Worm (Caenorhabditis elegans): ENCODE measurements around the gene ZK105.1.
"Not testable (repeated sequence)": the region's sequence is repeated elsewhere in the genome, so short reads cannot be mapped to it uniquely, and the experiment has no call there.

Gene ZK105.1

DNA sequence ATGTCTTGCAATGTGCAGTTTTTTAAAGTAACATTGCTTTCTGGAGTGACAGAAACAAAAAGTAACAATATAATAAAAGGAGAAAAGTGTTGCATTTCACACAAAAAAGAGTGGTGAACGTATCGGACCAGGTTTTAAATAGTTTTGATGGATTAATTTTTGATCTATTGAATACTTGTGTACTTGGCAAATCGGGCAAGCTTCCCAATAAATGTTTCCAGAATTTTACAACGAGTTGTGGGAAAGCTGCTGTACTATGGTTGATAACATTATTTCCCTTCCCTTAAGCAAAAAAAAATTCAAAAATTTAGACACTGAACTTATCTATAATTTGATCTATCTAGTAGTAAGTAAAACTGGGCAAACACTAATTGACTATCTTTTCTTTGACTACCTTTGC is 20.4 kb upstream of the ZK105.1 start, which contains the start of gene C12D5.10:
C12D5.10 (minus strand) TSS at position 101 of the 400 bp plus-strand sequence.
- TF ChIP-seq sea-2 (GFP tag; IDR thresholded peaks at IDR 0.05) (no peak), snpc-1.3 (tag; optimal IDR thresholded peaks at IDR 0.05; ENCODE audit: insufficient read depth) (no peak), sdz-38 (tag; optimal IDR thresholded peaks at IDR 0.05) (no peak), F49E8.2 (tag; optimal IDR thresholded peaks at IDR 0.05; ENCODE audit: insufficient read depth) (no peak), unc-62 (GFP tag; optimal IDR thresholded peaks at IDR 0.05) (no peak), nfya-1 (tag; optimal IDR thresholded peaks at IDR 0.05; ENCODE audit: borderline replicate concordance, insufficient read depth) (no peak), nhr-120 (GFP tag; IDR thresholded peaks at IDR 0.05) (no peak), gei-17 (GFP tag; optimal IDR thresholded peaks at IDR 0.05) (no peak), ztf-26 (tag; optimal IDR thresholded peaks at IDR 0.05) (no peak), Y95B8A.8 (GFP tag; IDR thresholded peaks at IDR 0.05) (no peak), nfyb-1 (GFP tag; IDR thresholded peaks at IDR 0.05) (no peak), K12H6.12 (tag; optimal IDR thresholded peaks at IDR 0.05) (no peak), lir-1 (GFP tag; conservative IDR thresholded peaks at IDR 0.05) (no peak)

ce11 chrV:7696842-7697241 is 16.9 kb upstream of the ZK105.1 start, which contains the start of gene ZK105.3:
TSS of gene ZK105.3 (plus strand) at chrV:7697142.
- TF ChIP-seq ztf-3 (GFP tag; optimal IDR thresholded peaks at IDR 0.05) (no peak), F52B5.7 (tag; optimal IDR thresholded peaks at IDR 0.05) (no peak), rec-8 (tag; optimal IDR thresholded peaks at IDR 0.05) (no peak), nhr-179 (tag; optimal IDR thresholded peaks at IDR 0.05) (no peak), ztf-25 (GFP tag; IDR thresholded peaks at IDR 0.05) (no peak), akir-1 (GFP tag; optimal IDR thresholded peaks at IDR 0.05) (no peak), ceh-40 (GFP tag; IDR thresholded peaks at IDR 0.05) (no peak), B0336.3 (GFP tag; IDR thresholded peaks at IDR 0.05) (no peak), hlh-12 (tag; optimal IDR thresholded peaks at IDR 0.05) (no peak), attf-6 (GFP tag; IDR thresholded peaks at IDR 0.05) (no peak), lag-1 (GFP tag; IDR thresholded peaks at IDR 0.05) (no peak), B0019.2 (GFP tag; conservative IDR thresholded peaks at IDR 0.05) (no peak), unc-130 (GFP tag; optimal IDR thresholded peaks at IDR 0.05) (no peak), madf-6 (GFP tag; IDR thresholded peaks at IDR 0.05) (no peak), attf-3 (GFP tag; conservative IDR thresholded peaks at IDR 0.05) (no peak), snpc-1.1 (tag; optimal IDR thresholded peaks at IDR 0.05; ENCODE audit: insufficient read depth) (no peak)

ce11 chrV:7703536-7703935 is 10.3 kb upstream of the ZK105.1 start, which contains the start of gene srsx-40:
TSS of gene srsx-40 (minus strand) at chrV:7703636.
- TF ChIP-seq ztf-18 (tag; optimal IDR thresholded peaks at IDR 0.05); mxl-1 (tag; optimal IDR thresholded peaks at IDR 0.05); sptf-2 (GFP tag; optimal IDR thresholded peaks at IDR 0.05): not testable (repeated sequence)

DNA sequence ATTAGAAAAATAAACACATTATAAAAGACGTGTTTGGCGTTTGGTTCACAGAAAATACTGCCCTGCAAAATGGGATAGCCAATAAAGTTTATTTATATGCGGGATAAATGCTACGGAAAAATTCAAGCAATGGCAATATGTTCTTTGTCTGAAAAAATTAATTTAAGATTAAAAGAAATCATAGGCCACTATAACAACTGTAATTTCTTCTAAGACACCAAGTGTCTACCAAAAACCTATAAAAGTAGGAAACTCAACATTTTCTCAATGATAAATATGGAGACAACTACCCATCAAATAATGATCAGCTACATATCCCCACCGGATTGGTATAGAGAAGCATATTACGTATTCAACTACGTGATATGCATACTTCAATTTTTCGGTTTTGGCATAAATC is 8.5 kb upstream of the ZK105.1 start, which contains the start of gene srw-3:
srw-3 (plus strand) TSS at position 301 of the 400 bp plus-strand sequence.
- TF ChIP-seq Y53G8AR.9 (GFP tag; conservative IDR thresholded peaks at IDR 0.05), result no peak
- TF ChIP-seq snpc-4 (GFP tag; optimal IDR thresholded peaks at IDR 0.05), result no peak
- no peak for TF ChIP-seq snpc-4 (tag; optimal IDR thresholded peaks at IDR 0.05)
- TF ChIP-seq tbp1 (GFP tag; optimal IDR thresholded peaks at IDR 0.05), result no peak
- no peak for TF ChIP-seq lin-40 (tag; optimal IDR thresholded peaks at IDR 0.05)
- TF ChIP-seq nhr-80 (tag; optimal IDR thresholded peaks at IDR 0.05), result no peak
- no peak for TF ChIP-seq tbx-9 (tag; optimal IDR thresholded peaks at IDR 0.05; ENCODE audit: borderline replicate concordance)
- no peak for TF ChIP-seq ceh-100 (GFP tag; IDR thresholded peaks at IDR 0.05)
- TF ChIP-seq lin-26 (GFP tag; IDR thresholded peaks at IDR 0.05), result no peak
- no peak for TF ChIP-seq zim-3 (tag; optimal IDR thresholded peaks at IDR 0.05)
- TF ChIP-seq nfyb-1 (GFP tag; IDR thresholded peaks at IDR 0.05), result no peak
- no peak for TF ChIP-seq K12H6.12 (tag; optimal IDR thresholded peaks at IDR 0.05)
- TF ChIP-seq ceh-27 (GFP tag; optimal IDR thresholded peaks at IDR 0.05), result no peak
- TF ChIP-seq Y95B8A.8 (GFP tag; IDR thresholded peaks at IDR 0.05), result no peak
- TF ChIP-seq madf-10 (tag; optimal IDR thresholded peaks at IDR 0.05), result no peak
- TF ChIP-seq ama-1 (optimal IDR thresholded peaks at IDR 0.05), result no peak
- TF ChIP-seq ama-1 (GFP tag; optimal IDR thresholded peaks at IDR 0.05), result no peak
- no peak for TF ChIP-seq cebp-2 (GFP tag; IDR thresholded peaks at IDR 0.05)

All from whole organism, young adult.